Worm (Caenorhabditis elegans) whole organism, midembryonic: ENCODE measurements around the gene M7.12.

Source experiments
- T22C8.4 ChIP-seq: fragments of 200-800 bp; sonication (Bioruptor generic); IDR thresholded peaks from 2 replicates; pipeline ENCODE4 v1.3.6; 2022; ENCODE audit warnings: missing genetic modification characterization, missing compliant biosample characterization
- klf-2 ChIP-seq: fragments of 200-800 bp; sonication (Bioruptor generic); conservative IDR thresholded peaks from 2 replicates; pipeline ENCODE4 v1.3.6; 2022; ENCODE audit warnings: missing genetic modification reagents, missing genetic modification characterization, missing compliant biosample characterization
- ref-1 ChIP-seq: fragments of 200-800 bp; sonication (Bioruptor generic); conservative IDR thresholded peaks from 2 replicates; pipeline ENCODE4 v1.3.6; 2022; ENCODE audit warnings: missing genetic modification reagents, missing genetic modification characterization, missing compliant biosample characterization

DNA sequence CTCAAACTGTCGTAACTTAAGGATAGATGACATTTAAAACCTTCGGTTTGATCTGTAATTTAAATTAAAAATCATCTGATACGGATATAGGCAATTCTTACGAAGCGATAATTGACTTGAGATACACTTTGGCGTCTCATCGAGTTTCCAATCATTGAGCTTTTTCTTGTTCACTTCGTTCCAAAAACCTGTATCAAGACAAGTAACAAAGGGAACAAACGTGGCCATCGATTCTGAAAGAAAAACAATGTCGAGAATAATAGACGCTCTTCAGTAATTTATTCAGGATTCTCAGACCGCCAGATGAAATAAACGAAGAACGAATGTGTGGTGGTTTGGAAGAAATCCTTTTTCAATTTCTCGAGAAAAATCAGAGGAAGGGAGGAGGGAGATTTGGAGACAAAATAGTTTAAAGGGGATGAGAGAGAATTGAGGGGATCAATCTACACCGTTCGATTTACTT is 16.9 kb downstream of the M7.12 start, which contains the start of gene atg-7:
- TF ChIP-seq T22C8.4 (GFP tag; lab: Robert Waterston, UW) = no peak
- TF ChIP-seq klf-2 (GFP tag; lab: Robert Waterston, UW) = no peak
- TF ChIP-seq ref-1 = no peak
